Worm (Caenorhabditis elegans): Measurements from ENCODE around the gene F54D8.6.

The F54D8.6 gene

DNA sequence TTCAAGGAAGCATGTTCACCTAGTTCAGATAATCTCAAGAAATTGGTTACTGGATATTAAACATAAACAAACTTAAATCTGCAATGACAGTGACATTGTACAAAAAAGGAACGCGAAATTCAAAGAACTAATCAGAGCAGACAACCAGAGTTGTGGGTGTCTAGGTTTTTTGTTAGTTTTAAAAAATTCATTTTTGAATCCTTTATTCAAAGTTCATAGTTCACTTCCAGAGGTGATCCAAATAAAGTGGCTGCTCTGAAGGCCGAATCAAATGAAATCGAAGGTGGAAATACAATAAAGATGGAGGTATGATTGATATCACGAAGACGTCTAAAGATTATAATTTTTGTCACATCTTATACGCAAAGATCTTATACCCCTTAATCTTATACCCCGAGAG lies 28.4 kb upstream of the F54D8.6 start, which contains the start of gene ttbk-6:
Gene ttbk-6 (plus strand): TSS at position 301 of the 400 bp plus-strand sequence.
- TF ChIP-seq Y79H2A.3 (GFP tag; conservative IDR thresholded peaks at IDR 0.05) (no peak), nfyb-1 (GFP tag; IDR thresholded peaks at IDR 0.05) (no peak), rec-8 (tag; optimal IDR thresholded peaks at IDR 0.05) (no peak), aptf-2 (GFP tag; conservative IDR thresholded peaks at IDR 0.05) (no peak)

DNA sequence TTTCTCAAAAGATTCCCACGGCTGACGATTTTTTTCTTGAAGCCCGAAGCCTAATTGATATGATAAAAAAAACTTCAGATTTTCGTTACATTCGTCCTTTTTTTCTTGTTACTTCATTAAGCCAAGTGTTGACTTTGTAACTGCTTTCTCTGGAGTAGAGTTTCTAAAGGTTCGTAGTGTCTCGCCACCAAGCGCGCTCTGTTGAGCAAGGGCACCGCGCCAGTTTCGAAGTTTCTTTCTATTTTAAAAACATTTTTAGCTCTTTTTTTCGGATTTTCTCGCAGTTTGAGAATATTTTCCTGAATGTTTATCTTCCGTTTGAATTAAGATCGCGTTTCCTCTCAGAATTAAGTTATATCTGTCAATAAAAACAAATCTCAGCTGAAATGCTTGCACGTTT lies 26.2 kb upstream of the F54D8.6 start:
- TF ChIP-seq ceh-100 (GFP tag; IDR thresholded peaks at IDR 0.05), result peak; percentile 85
- TF ChIP-seq xnd-1 (tag; optimal IDR thresholded peaks at IDR 0.05), result no peak
- TF ChIP-seq efl-1 (GFP tag; optimal IDR thresholded peaks at IDR 0.05), result peak; percentile 52
- TF ChIP-seq lag-1 (GFP tag; IDR thresholded peaks at IDR 0.05), result no peak
- TF ChIP-seq dpl-1 (GFP tag; optimal IDR thresholded peaks at IDR 0.05), result peak; percentile 15
- peak; percentile 14 for TF ChIP-seq lsl-1 (GFP tag; optimal IDR thresholded peaks at IDR 0.05)

DNA sequence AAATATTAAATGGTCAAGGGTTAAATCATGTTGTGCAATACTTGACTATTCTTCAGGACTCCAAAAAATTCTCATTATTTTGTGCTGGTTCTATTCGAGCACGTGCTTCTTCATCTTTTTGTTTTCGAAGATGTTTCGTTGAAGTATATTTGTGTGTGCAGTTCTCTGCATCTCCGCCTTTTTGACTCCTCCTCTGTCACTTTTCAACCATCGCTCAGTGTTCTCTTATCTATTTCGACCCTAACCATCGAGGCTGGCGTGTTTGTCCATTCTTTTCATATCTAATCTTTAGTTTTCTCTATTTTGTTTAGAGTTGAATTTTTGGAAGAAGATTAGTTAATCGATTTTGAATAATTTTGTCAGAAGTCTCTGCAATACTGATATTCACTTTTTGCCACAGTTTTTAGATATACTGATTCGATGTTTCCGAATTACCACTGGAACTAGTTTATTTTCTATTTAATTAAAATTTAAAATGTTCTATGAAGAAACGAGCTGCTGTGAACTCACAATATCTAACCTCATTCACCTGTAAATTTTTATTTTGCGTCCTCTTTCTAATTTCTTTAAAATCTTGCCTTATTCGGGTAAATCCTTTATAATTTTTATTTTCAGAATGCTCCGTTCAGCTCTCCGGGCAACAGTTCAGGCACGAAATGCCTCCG lies 25.5 kb upstream of the F54D8.6 start, which contains the start of gene alh-1:
Gene alh-1 (plus strand): TSS at position 615 of the 665 bp plus-strand sequence.
- TF ChIP-seq chd-7 (tag; optimal IDR thresholded peaks at IDR 0.05), result no peak
- no peak for TF ChIP-seq F37B4.10 (GFP tag; IDR thresholded peaks at IDR 0.05)
- TF ChIP-seq tbp1 (GFP tag; optimal IDR thresholded peaks at IDR 0.05), result peak; percentile 28
- no peak for TF ChIP-seq rcor-1 (GFP tag; IDR thresholded peaks at IDR 0.05)
- no peak for TF ChIP-seq sdz-38 (tag; optimal IDR thresholded peaks at IDR 0.05)
- no peak for TF ChIP-seq aptf-2 (GFP tag; conservative IDR thresholded peaks at IDR 0.05)
- TF ChIP-seq ets-4 (GFP tag; optimal IDR thresholded peaks at IDR 0.05), result no peak
- no peak for TF ChIP-seq nhr-179 (tag; optimal IDR thresholded peaks at IDR 0.05)
- TF ChIP-seq egrh-3 (GFP tag; IDR thresholded peaks at IDR 0.05), result no peak
- peak; percentile 83 for TF ChIP-seq nhr-80 (tag; optimal IDR thresholded peaks at IDR 0.05)
- TF ChIP-seq attf-6 (GFP tag; IDR thresholded peaks at IDR 0.05), result no peak
- TF ChIP-seq T26A5.8 (tag; optimal IDR thresholded peaks at IDR 0.05), result no peak
- no peak for TF ChIP-seq lin-26 (GFP tag; IDR thresholded peaks at IDR 0.05)
- TF ChIP-seq snpc-4 (GFP tag; optimal IDR thresholded peaks at IDR 0.05), result no peak
- peak in 2 of 4 experiments; percentile 34 to 44 for TF ChIP-seq snpc-4 (tag; optimal IDR thresholded peaks at IDR 0.05)
- TF ChIP-seq rpc-1 (optimal IDR thresholded peaks at IDR 0.05), result no peak
- TF ChIP-seq rpc-1 (tag; optimal IDR thresholded peaks at IDR 0.05), result no peak
- TF ChIP-seq Y56A3A.18 (GFP tag; IDR thresholded peaks at IDR 0.05), result no peak
- 0 out of 2 replicates have a peak, but pooled peaks have one; percentile 16 for TF ChIP-seq ekl-4 (GFP tag; IDR thresholded peaks at IDR 0.05)
- TF ChIP-seq B0336.3 (GFP tag; IDR thresholded peaks at IDR 0.05), result peak; percentile 40; the same call in 1 of the 2 replicates

ce11 chrIII:5078062-5078461 lies 24.7 kb upstream of the F54D8.6 start:
- TF ChIP-seq snpc-4 (GFP tag; optimal IDR thresholded peaks at IDR 0.05) (no peak), snpc-4 (tag; optimal IDR thresholded peaks at IDR 0.05) (peak in 3 of 4 experiments; percentile 32 to 63 (median 51)), F33H1.4 (GFP tag; IDR thresholded peaks at IDR 0.05) (no peak), tlf-1 (GFP tag; optimal IDR thresholded peaks at IDR 0.05) (peak; percentile 18), ztf-26 (tag; optimal IDR thresholded peaks at IDR 0.05) (peak; percentile 56), let-526 (GFP tag; IDR thresholded peaks at IDR 0.05) (0 out of 2 replicates have a peak, but pooled peaks have one; percentile 24), nhr-80 (tag; optimal IDR thresholded peaks at IDR 0.05) (peak; percentile 76), ekl-4 (GFP tag; IDR thresholded peaks at IDR 0.05) (no peak), mcd-1 (GFP tag; IDR thresholded peaks at IDR 0.05) (peak; percentile 10; the same call in 1 of the 2 replicates), dox-1 (GFP tag; IDR thresholded peaks at IDR 0.05) (peak; percentile 21; the same call in 1 of the 2 replicates), nfyb-1 (GFP tag; IDR thresholded peaks at IDR 0.05) (0 out of 2 replicates have a peak, but pooled peaks have one; percentile 42), hmg-1.2 (GFP tag; IDR thresholded peaks at IDR 0.05) (peak; percentile 16; the same call in 1 of the 2 replicates), T26A5.8 (tag; optimal IDR thresholded peaks at IDR 0.05) (no peak), F49E8.2 (tag; optimal IDR thresholded peaks at IDR 0.05; ENCODE audit: insufficient read depth) (no peak), aptf-3 (GFP tag; IDR thresholded peaks at IDR 0.05) (no peak), madf-10 (tag; optimal IDR thresholded peaks at IDR 0.05) (no peak), mxl-1 (tag; optimal IDR thresholded peaks at IDR 0.05) (no peak), Y95B8A.8 (GFP tag; IDR thresholded peaks at IDR 0.05) (no peak), C06A6.2 (GFP tag; conservative IDR thresholded peaks at IDR 0.05) (0 out of 2 replicates have a peak, but pooled peaks have one; percentile 31), lin-40 (tag; optimal IDR thresholded peaks at IDR 0.05) (peak; percentile 74), K12H6.12 (tag; optimal IDR thresholded peaks at IDR 0.05) (peak; percentile 20)
